Fruit fly (Drosophila melanogaster) whole organism, embryonic: ENCODE data around the gene zyd.
A peak's percentile ranks its signal among the peaks of the same experiment; 100 is the strongest.

ENCODE experiments used
- Abd-B ChIP-seq: fragments of 200-800 bp; sonication (Bioruptor generic); optimal IDR thresholded peaks from 2 replicates; lab custom pipeline; 2018; ENCODE audit warnings: missing biosample characterization, mild to moderate bottlenecking, missing genetic modification characterization, moderate library complexity
- CG10431 ChIP-seq: fragments of 200-800 bp; sonication (Bioruptor generic); optimal IDR thresholded peaks from 3 replicates; lab custom pipeline; 2018; ENCODE audit warnings: missing biosample characterization, mild to moderate bottlenecking, missing genetic modification characterization
- CG11093 ChIP-seq: fragments of 200-800 bp; sonication (Bioruptor generic); IDR thresholded peaks from 3 replicates; pipeline ENCODE4 v1.3.6; 2022; ENCODE audit warnings: missing biosample characterization, missing genetic modification characterization
- CG13624 ChIP-seq: fragments of 200-800 bp; sonication (Bioruptor generic); optimal IDR thresholded peaks from 2 replicates; lab custom pipeline; 2016; ENCODE audit warnings: missing biosample characterization, missing genetic modification characterization
- CG14667 ChIP-seq: fragments of 200-800 bp; sonication (Bioruptor generic); IDR thresholded peaks from 2 replicates; pipeline ENCODE4 v1.3.6; 2022; ENCODE audit warnings: missing biosample characterization, missing genetic modification characterization
- CG15011 ChIP-seq: fragments of 200-800 bp; sonication (Bioruptor generic); optimal IDR thresholded peaks from 3 replicates; lab custom pipeline; 2018; ENCODE audit warnings: missing biosample characterization, mild to moderate bottlenecking, missing genetic modification characterization
- CG15601 ChIP-seq: fragments of 200-800 bp; sonication (Bioruptor generic); optimal IDR thresholded peaks from 3 replicates; lab custom pipeline; 2019; ENCODE audit warnings: missing biosample characterization, mild to moderate bottlenecking, missing genetic modification characterization, moderate library complexity
- CG16863 ChIP-seq: fragments of 200-800 bp; sonication (Bioruptor generic); optimal IDR thresholded peaks from 3 replicates; lab custom pipeline; 2016; ENCODE audit warnings: missing biosample characterization, missing genetic modification characterization
- CG17361 ChIP-seq: fragments of 200-800 bp; sonication (Bioruptor generic); IDR thresholded peaks from 3 replicates; pipeline ENCODE4 v1.3.6; 2022; ENCODE audit warnings: missing biosample characterization, missing genetic modification characterization
- CG2202 ChIP-seq: fragments of 200-800 bp; sonication (Bioruptor generic); optimal IDR thresholded peaks from 2 replicates; lab custom pipeline; 2018; ENCODE audit warnings: missing biosample characterization, mild to moderate bottlenecking, missing genetic modification characterization
- CG2712 ChIP-seq: fragments of 200-800 bp; optimal IDR thresholded peaks from 3 replicates; lab custom pipeline; 2019; ENCODE audit warnings: missing biosample characterization, mild to moderate bottlenecking, missing genetic modification characterization, moderate library complexity
- CG31441 ChIP-seq: fragments of 200-800 bp; sonication (Bioruptor generic); IDR thresholded peaks from 2 replicates; pipeline ENCODE4 v1.3.6; 2022; ENCODE audit warnings: missing biosample characterization, missing genetic modification characterization
- CG6689 ChIP-seq: fragments of 200-800 bp; sonication (Bioruptor generic); IDR thresholded peaks from 2 replicates; pipeline ENCODE4 v1.3.6; 2022; ENCODE audit warnings: missing biosample characterization, missing genetic modification characterization
- CG6765 ChIP-seq: fragments of 200-800 bp; sonication (Bioruptor generic); optimal IDR thresholded peaks from 3 replicates; lab custom pipeline; 2017; ENCODE audit warnings: missing biosample characterization, mild to moderate bottlenecking, missing genetic modification characterization
- CG7786 ChIP-seq: fragments of 200-800 bp; sonication (Bioruptor generic); optimal IDR thresholded peaks from 2 replicates; lab custom pipeline; 2016; ENCODE audit warnings: missing biosample characterization, missing genetic modification characterization
- CG7963 ChIP-seq: fragments of 200-800 bp; sonication (Bioruptor generic); IDR thresholded peaks from 3 replicates; pipeline ENCODE4 v1.3.6; 2022; ENCODE audit warnings: missing biosample characterization, missing genetic modification characterization; ENCODE audit not compliant: partially characterized antibody
- CG8388 ChIP-seq: fragments of 200-800 bp; sonication (Bioruptor generic); optimal IDR thresholded peaks from 2 replicates; lab custom pipeline; 2019; ENCODE audit warnings: missing biosample characterization, mild to moderate bottlenecking, missing genetic modification characterization, moderate library complexity
- CG9609 ChIP-seq: fragments of 200-800 bp; sonication (Bioruptor generic); optimal IDR thresholded peaks from 3 replicates; lab custom pipeline; 2016; ENCODE audit warnings: missing biosample characterization, missing genetic modification characterization
- D ChIP-seq, 2 experiments: fragments of 200-800 bp in 1 of 2; fragments of >200 bp in 1 of 2; sonication (Bioruptor generic) in 1 of 2; optimal IDR thresholded peaks; 2 replicates in 1 of 2; 3 replicates in 1 of 2; lab custom pipeline; 2017; ENCODE audit warnings: mild to moderate bottlenecking in 1 of 2, missing biosample characterization in 1 of 2, missing genetic modification characterization in 1 of 2, missing genetic modification reagents in 1 of 2
- Dbx ChIP-seq: fragments of 200-800 bp; sonication (Bioruptor generic); IDR thresholded peaks from 3 replicates; pipeline ENCODE4 v1.3.6; 2022; ENCODE audit warnings: missing biosample characterization, missing genetic modification characterization
- E2f1 ChIP-seq: fragments of 200-800 bp; sonication (Bioruptor generic); IDR thresholded peaks from 2 replicates; pipeline ENCODE4 v1.3.6; 2022; ENCODE audit warnings: missing biosample characterization, missing genetic modification characterization
- GATAe ChIP-seq: fragments of 200-800 bp; sonication (Bioruptor generic); conservative IDR thresholded peaks from 2 replicates; pipeline ENCODE4 v1.3.6; 2022; ENCODE audit warnings: missing biosample characterization, missing genetic modification characterization
- Gsc ChIP-seq: fragments of 200-800 bp; sonication (Bioruptor generic); IDR thresholded peaks from 2 replicates; pipeline ENCODE4 v1.3.6; 2022; ENCODE audit warnings: missing biosample characterization, missing genetic modification characterization
- Hand ChIP-seq: fragments of 200-800 bp; sonication (Bioruptor generic); optimal IDR thresholded peaks from 2 replicates; lab custom pipeline; 2017; ENCODE audit warnings: mild to moderate bottlenecking, missing biosample characterization, missing genetic modification reagents, missing genetic modification characterization
- Hey ChIP-seq: fragments of 200-800 bp; sonication (Bioruptor generic); optimal IDR thresholded peaks from 3 replicates; lab custom pipeline; 2018; ENCODE audit warnings: missing biosample characterization, mild to moderate bottlenecking, missing genetic modification characterization
- Lhr ChIP-seq: fragments of 200-800 bp; sonication (Bioruptor generic); optimal IDR thresholded peaks from 3 replicates; lab custom pipeline; 2017; ENCODE audit warnings: mild to moderate bottlenecking, missing biosample characterization, missing genetic modification reagents, missing genetic modification characterization
- MTF-1 ChIP-seq: fragments of 200-800 bp; sonication (Bioruptor generic); optimal IDR thresholded peaks from 2 replicates; lab custom pipeline; 2018; ENCODE audit warnings: missing biosample characterization, mild to moderate bottlenecking, missing genetic modification characterization, borderline replicate concordance
- Med ChIP-seq: fragments of 200-800 bp; sonication (Bioruptor generic); peaks from one replicate; lab custom pipeline; 2016; ENCODE audit warnings: missing biosample characterization, missing genetic modification characterization, mild to moderate bottlenecking, inconsistent platforms, moderate library complexity
- NFAT ChIP-seq: fragments of 200-800 bp; sonication (Bioruptor generic); IDR thresholded peaks from 2 replicates; pipeline ENCODE4 v1.3.6; 2022; ENCODE audit warnings: missing biosample characterization, missing genetic modification characterization
- PHDP ChIP-seq: fragments of 200-800 bp; sonication (Bioruptor generic); optimal IDR thresholded peaks from 3 replicates; lab custom pipeline; 2018; ENCODE audit warnings: missing biosample characterization, mild to moderate bottlenecking, missing genetic modification characterization, moderate library complexity
- Ptx1 ChIP-seq: fragments of 200-800 bp; sonication (Bioruptor generic); IDR thresholded peaks from 2 replicates; pipeline ENCODE4 v1.3.6; 2022; ENCODE audit warnings: missing biosample characterization, missing genetic modification characterization
- bsh ChIP-seq, 2 experiments: fragments of 200-800 bp; sonication (Bioruptor generic); optimal IDR thresholded peaks; 2 replicates each; lab custom pipeline; 2017 to 2018; ENCODE audit warnings: mild to moderate bottlenecking in 2 of 2, missing biosample characterization in 2 of 2, missing genetic modification characterization in 2 of 2, moderate library complexity in 1 of 2
- chn ChIP-seq: fragments of 200-800 bp; sonication (Bioruptor generic); optimal IDR thresholded peaks from 2 replicates; lab custom pipeline; 2016; ENCODE audit warnings: missing biosample characterization, missing genetic modification characterization
- dpn ChIP-seq, 2 experiments: fragments of 200-800 bp; sonication (Bioruptor generic); optimal IDR thresholded peaks; 3 replicates each; lab custom pipeline; 2016; ENCODE audit warnings: missing biosample characterization in 2 of 2, missing genetic modification characterization in 2 of 2
- exex ChIP-seq: fragments of 200-800 bp; sonication (Bioruptor generic); optimal IDR thresholded peaks from 4 replicates; lab custom pipeline; 2018; ENCODE audit warnings: missing biosample characterization, mild to moderate bottlenecking, missing genetic modification characterization, moderate library complexity
- eyg ChIP-seq: fragments of 200-800 bp; sonication (Bioruptor generic); optimal IDR thresholded peaks from 3 replicates; lab custom pipeline; 2016; ENCODE audit warnings: missing biosample characterization, missing genetic modification characterization
- fd3F ChIP-seq: fragments of 200-800 bp; sonication (Bioruptor generic); optimal IDR thresholded peaks from 2 replicates; lab custom pipeline; 2018; ENCODE audit warnings: missing biosample characterization, mild to moderate bottlenecking, missing genetic modification characterization, moderate library complexity
- fu2 ChIP-seq: fragments of 200-800 bp; sonication (Bioruptor generic); optimal IDR thresholded peaks from 2 replicates; lab custom pipeline; 2016; ENCODE audit warnings: missing biosample characterization, missing genetic modification characterization
- gsb ChIP-seq: fragments of 200-800 bp; sonication (Bioruptor generic); IDR thresholded peaks from 2 replicates; pipeline ENCODE4 v1.3.6; 2022; ENCODE audit warnings: missing biosample characterization, missing genetic modification characterization
- gsb-n ChIP-seq: fragments of 200-800 bp; sonication (Bioruptor generic); optimal IDR thresholded peaks from 3 replicates; lab custom pipeline; 2018; ENCODE audit warnings: missing biosample characterization, mild to moderate bottlenecking, missing genetic modification characterization
- nau ChIP-seq: fragments of 200-800 bp; sonication (Bioruptor generic); optimal IDR thresholded peaks from 3 replicates; lab custom pipeline; 2017; ENCODE audit warnings: missing biosample characterization, mild to moderate bottlenecking, missing genetic modification characterization, missing genetic modification reagents
- nmo ChIP-seq: fragments of 200-800 bp; sonication (Bioruptor generic); optimal IDR thresholded peaks from 2 replicates; lab custom pipeline; 2018; ENCODE audit warnings: missing biosample characterization, mild to moderate bottlenecking, missing genetic modification characterization, moderate library complexity
- oc ChIP-seq: fragments of 200-800 bp; sonication (Bioruptor generic); optimal IDR thresholded peaks from 2 replicates; lab custom pipeline; 2018; ENCODE audit warnings: missing biosample characterization, mild to moderate bottlenecking, missing genetic modification characterization, moderate library complexity
- so ChIP-seq: fragments of 200-800 bp; sonication (Bioruptor generic); IDR thresholded peaks from 3 replicates; pipeline ENCODE4 v1.3.6; 2022; ENCODE audit warnings: missing biosample characterization, missing genetic modification characterization
- sr ChIP-seq: fragments of 200-800 bp; sonication (Bioruptor generic); IDR thresholded peaks from 3 replicates; pipeline ENCODE4 v1.3.6; 2022; ENCODE audit warnings: missing biosample characterization, missing genetic modification characterization
- unpg ChIP-seq: fragments of 200-800 bp; sonication (Bioruptor generic); optimal IDR thresholded peaks from 3 replicates; lab custom pipeline; 2018; ENCODE audit warnings: missing biosample characterization, mild to moderate bottlenecking, missing genetic modification characterization, moderate library complexity
- vfl ChIP-seq: fragments of 200-800 bp; sonication (Bioruptor generic); optimal IDR thresholded peaks from 2 replicates; lab custom pipeline; 2016; ENCODE audit warnings: missing biosample characterization, missing genetic modification characterization
- zen2 ChIP-seq: fragments of 200-800 bp; sonication (Bioruptor generic); IDR thresholded peaks from 3 replicates; pipeline ENCODE4 v1.3.6; 2022; ENCODE audit warnings: missing biosample characterization, missing genetic modification characterization; ENCODE audit not compliant: partially characterized antibody

Gene zyd

dm6 chrX:23004598-23005469 lies 17.9 kb upstream of the zyd start, which contains the start of the genes stnA and stnB (continued):
- TF ChIP-seq CG17361 (GFP tag; lab: Robert Waterston, UW) (0 out of 3 replicates have a peak, but pooled peaks have one; percentile 34), Dbx (0 out of 3 replicates have a peak, but pooled peaks have one; percentile 17), E2f1 (GFP tag; lab: Robert Waterston, UW) (peak; percentile 36), gsb-n (tag; lab: Kevin White, UChicago) (no peak), Lhr (GFP tag; lab: Kevin White, UChicago) (no peak), Ptx1 (peak; percentile 46), zen2 (GFP tag; lab: Robert Waterston, UW) (no peak), CG7963 (GFP tag; lab: Robert Waterston, UW) (no peak), bsh (GFP tag; optimal IDR thresholded peaks at IDR 0.05; lab: Kevin White, UChicago) (peak in 1 of 2 experiments; percentile 18), NFAT (GFP tag; lab: Robert Waterston, UW) (no peak), CG7786 (no peak), CG10431 (no peak), gsb (GFP tag; lab: Robert Waterston, UW) (no peak), CG15601 (tag; lab: Kevin White, UChicago) (no peak), GATAe (no peak), CG15011 (GFP tag; lab: Kevin White, UChicago) (no peak), CG2712 (tag; lab: Kevin White, UChicago) (peak; percentile 22), Abd-B (GFP tag; lab: Kevin White, UChicago) (no peak), CG13624 (GFP tag; lab: Kevin White, UChicago) (peak; percentile 0), CG8388 (GFP tag; lab: Kevin White, UChicago) (no peak), CG2202 (tag; lab: Kevin White, UChicago) (no peak), vfl (no peak), nau (GFP tag; lab: Kevin White, UChicago) (no peak), unpg (no peak), CG14667 (GFP tag; lab: Robert Waterston, UW) (0 out of 2 replicates have a peak, but pooled peaks have one; percentile 9), nmo (GFP tag; lab: Kevin White, UChicago) (peak; percentile 21), so (GFP tag; lab: Robert Waterston, UW) (no peak), Hand (GFP tag; lab: Kevin White, UChicago) (no peak), exex (tag; lab: Kevin White, UChicago) (no peak), MTF-1 (GFP tag; lab: Kevin White, UChicago) (no peak), fd3F (GFP tag; lab: Kevin White, UChicago) (no peak), Gsc (no peak), Hey (tag; lab: Kevin White, UChicago) (no peak), dpn (GFP tag; optimal IDR thresholded peaks at IDR 0.05; lab: Kevin White, UChicago) (peak in 1 of 2 experiments; percentile 13), Med (GFP tag; lab: Kevin White, UChicago) (peak; percentile 76), CG16863 (no peak), CG11093 (GFP tag; lab: Robert Waterston, UW) (no peak), fu2 (GFP tag; lab: Kevin White, UChicago) (no peak), sr (GFP tag; lab: Robert Waterston, UW) (no peak), chn (GFP tag; lab: Kevin White, UChicago) (no peak), CG6765 (GFP tag; lab: Kevin White, UChicago) (no peak), CG6689 (GFP tag; lab: Robert Waterston, UW) (no peak), CG9609 (GFP tag; lab: Kevin White, UChicago) (no peak), D (optimal IDR thresholded peaks at IDR 0.05; lab: Kevin White, UChicago) (no peak), D (GFP tag; optimal IDR thresholded peaks at IDR 0.05; lab: Kevin White, UChicago) (no peak), eyg (no peak), oc (tag; lab: Kevin White, UChicago) (no peak), CG31441 (GFP tag; lab: Robert Waterston, UW) (0 out of 2 replicates have a peak, but pooled peaks have one; percentile 12), PHDP (tag; lab: Kevin White, UChicago) (peak; percentile 10)
